Worm (Caenorhabditis elegans) whole organism, late embryonic: ENCODE results near the gene ida-1.

Experiments used
- ceh-18 ChIP-seq: sonication (generic microtip); optimal IDR thresholded peaks from 2 replicates; lab custom pipeline; 2016; ENCODE audit warnings: missing genetic modification characterization, missing compliant biosample characterization
- lin-11 ChIP-seq: fragments of 200-800 bp; sonication (Bioruptor generic); optimal IDR thresholded peaks from 2 replicates; lab custom pipeline; 2018; ENCODE audit warnings: mild to moderate bottlenecking, missing genetic modification characterization, missing compliant biosample characterization
- pqm-1 ChIP-seq: sonication (generic microtip); optimal IDR thresholded peaks from 2 replicates; lab custom pipeline; 2016; ENCODE audit warnings: missing genetic modification characterization, missing compliant biosample characterization
- ztf-16 ChIP-seq: sonication (generic microtip); optimal IDR thresholded peaks from 2 replicates; lab custom pipeline; 2017; ENCODE audit warnings: missing genetic modification characterization, missing compliant biosample characterization

- TF ChIP-seq ztf-16 (no peak), lin-11 (tag; lab: Kevin White, UChicago) (no peak), ceh-18 (tag; lab: Kevin White, UChicago) (no peak), pqm-1 (tag; lab: Kevin White, UChicago) (no peak)
Measured at ce11 chrIII:5717173-5717748, 38.1 kb upstream of the ida-1 start.
